Worm (Caenorhabditis elegans) whole organism, L1 larva: ENCODE measurements around the gene C47G2.3.

Experiments used
- ama-1 ChIP-seq: fragments of 150-350 bp; optimal IDR thresholded peaks from 2 replicates; lab custom pipeline; 2014
- blmp-1 ChIP-seq: fragments of 150-350 bp; optimal IDR thresholded peaks from 2 replicates; lab custom pipeline; 2014; ENCODE audit warnings: missing biosample characterization, missing genetic modification characterization
- mab-9 ChIP-seq: fragments of 200-800 bp; sonication (Bioruptor generic); IDR thresholded peaks from 2 replicates; pipeline ENCODE4 v1.3.6; 2022; ENCODE audit warnings: missing genetic modification reagents, missing genetic modification characterization, missing compliant biosample characterization
- nhr-76 ChIP-seq: sonication (generic microtip); optimal IDR thresholded peaks from 2 replicates; lab custom pipeline; 2017; ENCODE audit warnings: missing biosample characterization, missing genetic modification characterization
- rnt-1 ChIP-seq: sonication (generic microtip); optimal IDR thresholded peaks from 2 replicates; lab custom pipeline; 2016; ENCODE audit warnings: mild to moderate bottlenecking, missing genetic modification characterization, moderate library complexity, missing compliant biosample characterization
- unc-62 ChIP-seq: fragments of 150-350 bp; optimal IDR thresholded peaks from 2 replicates; lab custom pipeline; 2014; ENCODE audit warnings: missing biosample characterization, missing genetic modification reagents, missing genetic modification characterization
- ztf-11 ChIP-seq, 2 experiments: sonication (generic microtip); optimal IDR thresholded peaks; 2 replicates each; lab custom pipeline; 2016 to 2017; ENCODE audit warnings: missing genetic modification characterization in 2 of 2, missing biosample characterization in 1 of 2, missing compliant biosample characterization in 1 of 2

ce11 chrII:11305627-11306449, 15.9 kb upstream of the C47G2.3 start, which contains the start of gene rsf-1:
- TF ChIP-seq nhr-76 (tag; lab: Kevin White, UChicago) (no peak), ztf-11 (tag; optimal IDR thresholded peaks at IDR 0.05; lab: Kevin White, UChicago) (no peak), rnt-1 (tag; lab: Kevin White, UChicago) (no peak), blmp-1 (tag; lab: Kevin White, UChicago) (no peak), unc-62 (GFP tag; lab: Kevin White, UChicago) (no peak), mab-9 (GFP tag; lab: Robert Waterston, UW) (no peak), ama-1 (lab: Kevin White, UChicago) (no peak)
